Worm (Caenorhabditis elegans): Measurements from ENCODE around the gene D2024.18.

Gene D2024.18

DNA sequence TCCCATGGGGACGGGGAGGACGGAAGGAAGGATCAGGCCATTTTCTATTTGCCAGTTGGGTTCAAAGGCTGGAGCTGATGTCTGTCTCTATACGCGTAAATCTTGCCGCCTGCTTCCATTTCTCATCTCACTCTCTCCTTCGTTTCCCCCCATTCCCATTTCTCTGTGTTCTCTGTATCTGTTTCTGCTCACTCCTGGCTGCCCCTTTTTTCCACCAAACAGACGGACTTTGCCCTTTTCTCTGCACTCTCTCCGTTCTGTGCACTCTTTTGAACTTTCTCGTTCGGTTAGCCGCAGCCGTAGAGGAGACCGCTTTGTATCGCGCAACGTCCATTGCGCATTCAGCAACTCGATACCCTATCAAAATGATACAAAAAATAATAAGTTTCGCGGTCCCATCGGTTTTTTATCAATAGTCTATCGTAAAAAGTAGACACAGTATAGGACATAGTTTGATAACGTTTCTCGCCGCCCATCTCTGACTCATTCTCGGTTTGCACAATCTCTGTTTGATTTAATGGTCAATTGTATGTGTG is 14.8 kb upstream of the D2024.18 start (continued):
- TF ChIP-seq ceh-34 (tag; optimal IDR thresholded peaks at IDR 0.05) (peak; percentile 83), ceh-31 (tag; optimal IDR thresholded peaks at IDR 0.05) (peak; percentile 80), T23F11.4 (GFP tag; optimal IDR thresholded peaks at IDR 0.05) (no peak), nfya-1 (tag; optimal IDR thresholded peaks at IDR 0.05) (peak; percentile 80), C08G9.2 (tag; optimal IDR thresholded peaks at IDR 0.05) (peak; percentile 45), ets-4 (tag; optimal IDR thresholded peaks at IDR 0.05) (peak; percentile 12), ztf-16 (tag; optimal IDR thresholded peaks at IDR 0.05) (peak; percentile 6)

DNA sequence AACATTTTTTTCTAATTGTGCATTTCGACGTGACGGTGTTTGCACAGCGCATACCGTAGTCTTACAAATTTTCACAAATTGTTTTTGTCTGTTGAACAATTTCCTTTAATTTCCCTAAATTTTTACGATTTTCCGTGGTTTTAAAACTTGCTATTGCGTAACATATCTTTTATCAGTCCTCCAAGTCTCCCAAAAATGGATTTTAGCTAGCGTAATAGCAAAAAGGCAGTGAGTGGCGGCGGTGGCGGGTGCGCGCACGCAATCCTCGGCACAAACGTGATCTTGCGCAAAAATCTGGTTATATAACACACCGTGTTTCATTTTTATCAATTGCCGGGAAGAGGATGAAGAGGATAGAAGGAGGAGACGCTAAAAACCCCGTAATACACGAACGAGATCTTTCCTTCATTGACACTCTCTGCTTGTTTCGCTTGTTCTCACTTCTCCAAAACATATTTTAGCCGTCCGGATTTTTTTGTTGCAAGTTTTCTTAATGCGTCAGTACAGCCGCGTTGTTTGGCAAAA is 13.9 kb upstream of the D2024.18 start:
- TF ChIP-seq K02D7.2 (tag; optimal IDR thresholded peaks at IDR 0.05) (no peak), fkh-6 (tag; optimal IDR thresholded peaks at IDR 0.05) (no peak), mec-3 (tag; optimal IDR thresholded peaks at IDR 0.05; ENCODE audit: borderline replicate concordance) (no peak), rnt-1 (tag; optimal IDR thresholded peaks at IDR 0.05) (no peak), ama-1 (optimal IDR thresholded peaks at IDR 0.05) (no peak), hlh-6 (tag; optimal IDR thresholded peaks at IDR 0.05) (no peak), syd-9 (tag; optimal IDR thresholded peaks at IDR 0.05) (no peak), dve-1 (tag; optimal IDR thresholded peaks at IDR 0.05) (no peak), odd-2 (tag; optimal IDR thresholded peaks at IDR 0.05) (no peak), npax-4 (tag; optimal IDR thresholded peaks at IDR 0.05) (no peak)

- no peak for TF ChIP-seq ceh-34 (tag; optimal IDR thresholded peaks at IDR 0.05)
Measured at ce11 chrIV:7237668-7238214, 12.5 kb upstream of the D2024.18 start, which contains the start of gene elo-3. Gene elo-3 (plus strand): TSS chrIV:7237718.

ce11 chrIV:7240564-7240963 is 9.7 kb upstream of the D2024.18 start:
- TF ChIP-seq ahr-1 (tag; optimal IDR thresholded peaks at IDR 0.05), result no peak
- no peak for TF ChIP-seq ceh-14 (tag; optimal IDR thresholded peaks at IDR 0.05)
- no peak for TF ChIP-seq hlh-15 (tag; optimal IDR thresholded peaks at IDR 0.05)
- no peak for TF ChIP-seq unc-55 (GFP tag; optimal IDR thresholded peaks at IDR 0.05)
- TF ChIP-seq pha-4 (tag; optimal IDR thresholded peaks at IDR 0.05), result no peak
- TF ChIP-seq K09A11.1 (tag; optimal IDR thresholded peaks at IDR 0.05; ENCODE audit: insufficient read depth), result no peak
- TF ChIP-seq hlh-6 (tag; optimal IDR thresholded peaks at IDR 0.05), result no peak
- TF ChIP-seq ceh-31 (tag; optimal IDR thresholded peaks at IDR 0.05), result no peak
- no peak for TF ChIP-seq fax-1 (tag; optimal IDR thresholded peaks at IDR 0.05)
- no peak for TF ChIP-seq pag-3 (tag; optimal IDR thresholded peaks at IDR 0.05; ENCODE audit: borderline replicate concordance)
- no peak for TF ChIP-seq fkh-6 (tag; optimal IDR thresholded peaks at IDR 0.05)
- TF ChIP-seq ceh-9 (tag; optimal IDR thresholded peaks at IDR 0.05), result no peak
- no peak for TF ChIP-seq ama-1 (optimal IDR thresholded peaks at IDR 0.05)
- TF ChIP-seq gmeb-2 (tag; optimal IDR thresholded peaks at IDR 0.05), result no peak
- no peak for TF ChIP-seq ceh-6 (GFP tag; optimal IDR thresholded peaks at IDR 0.05)
- no peak for TF ChIP-seq nhr-232 (tag; optimal IDR thresholded peaks at IDR 0.05)
- no peak for TF ChIP-seq che-1 (tag; optimal IDR thresholded peaks at IDR 0.05)

DNA sequence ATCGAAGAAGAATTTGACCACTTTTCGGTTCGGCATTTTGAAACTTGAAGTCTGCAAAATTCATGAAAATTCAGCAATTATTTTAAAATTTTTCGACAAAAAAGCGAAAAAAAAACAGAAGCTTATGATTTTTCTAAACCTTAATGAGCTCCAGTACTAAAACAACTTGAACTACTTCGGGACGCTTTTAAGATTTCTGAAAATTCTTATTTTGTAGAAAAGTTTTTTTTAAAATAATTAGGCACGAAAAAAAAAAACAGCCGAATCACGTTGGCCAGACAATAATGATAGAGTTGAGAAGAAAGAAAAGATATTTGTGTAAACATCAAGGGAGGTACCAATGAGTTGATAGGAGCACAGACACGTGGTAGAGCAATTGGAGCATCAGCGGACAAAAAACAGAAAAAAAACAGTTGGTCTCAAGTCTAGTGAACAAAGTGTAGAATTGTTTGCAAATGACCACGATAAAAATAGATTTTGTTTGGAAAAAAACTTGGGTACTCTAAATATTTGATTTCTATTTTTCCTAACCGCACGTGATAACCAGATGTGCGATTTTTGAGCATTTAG is 8.0 kb upstream of the D2024.18 start, which contains the start of gene gstk-2:
gstk-2 (minus strand) TSS at position 51 of the 570 bp plus-strand sequence.
- TF ChIP-seq sox-4 (tag; optimal IDR thresholded peaks at IDR 0.05), result no peak
- TF ChIP-seq unc-3 (GFP tag; conservative IDR thresholded peaks at IDR 0.05), result no peak
- TF ChIP-seq unc-3 (tag; optimal IDR thresholded peaks at IDR 0.05), result no peak
- TF ChIP-seq elt-4 (tag; optimal IDR thresholded peaks at IDR 0.05), result no peak
- TF ChIP-seq tbx-2 (tag; optimal IDR thresholded peaks at IDR 0.05), result no peak
- no peak for TF ChIP-seq ref-2 (tag; optimal IDR thresholded peaks at IDR 0.05)
- TF ChIP-seq fkh-10 (GFP tag; optimal IDR thresholded peaks at IDR 0.05), result no peak
- no peak for TF ChIP-seq ceh-22 (tag; optimal IDR thresholded peaks at IDR 0.05)
- no peak for TF ChIP-seq unc-86 (tag; optimal IDR thresholded peaks at IDR 0.05)

Measured in whole organism, late embryonic.